Fruit fly (Drosophila melanogaster) whole organism, embryonic: Measurements from ENCODE around the gene CG6481.
A peak's percentile ranks its signal among the peaks of the same experiment; 100 is the strongest.

Source experiments
- Ada2b ChIP-seq: fragments of 200-800 bp; sonication (Bioruptor generic); IDR thresholded peaks from 2 replicates; pipeline ENCODE4 v1.3.6; 2022; ENCODE audit warnings: missing biosample characterization, missing genetic modification characterization
- Awh ChIP-seq: fragments of 200-800 bp; sonication (Bioruptor generic); IDR thresholded peaks from 2 replicates; pipeline ENCODE4, ENCODE4 v1.3.6; 2022; ENCODE audit warnings: missing biosample characterization, missing genetic modification characterization
- BEAF-32 ChIP-seq: fragments of 200-800 bp; sonication (Bioruptor generic); optimal IDR thresholded peaks from 3 replicates; lab custom pipeline; 2017; ENCODE audit warnings: missing biosample characterization, missing genetic modification characterization, mild to moderate bottlenecking, moderate library complexity, missing genetic modification reagents
- Bdp1 ChIP-seq: fragments of 200-800 bp; sonication (Bioruptor generic); optimal IDR thresholded peaks from 3 replicates; lab custom pipeline; 2016; ENCODE audit warnings: missing biosample characterization, missing genetic modification characterization
- Bteb2 ChIP-seq: fragments of 200-800 bp; sonication (Bioruptor generic); optimal IDR thresholded peaks from 2 replicates; lab custom pipeline; 2016; ENCODE audit warnings: missing biosample characterization, missing genetic modification characterization
- CG10209 ChIP-seq: fragments of 200-800 bp; sonication (Bioruptor generic); optimal IDR thresholded peaks from 3 replicates; lab custom pipeline; 2017; ENCODE audit warnings: missing biosample characterization, mild to moderate bottlenecking, missing genetic modification characterization, missing genetic modification reagents
- CG11504 ChIP-seq: fragments of 200-800 bp; sonication (Bioruptor generic); optimal IDR thresholded peaks from 3 replicates; lab custom pipeline; 2019; ENCODE audit warnings: missing biosample characterization, mild to moderate bottlenecking, missing genetic modification characterization, moderate library complexity
- CG11723 ChIP-seq: fragments of 200-800 bp; sonication (Bioruptor generic); optimal IDR thresholded peaks from 2 replicates; lab custom pipeline; 2017; ENCODE audit warnings: missing biosample characterization, mild to moderate bottlenecking, missing genetic modification characterization
- CG12942 ChIP-seq: fragments of 200-800 bp; sonication (Bioruptor generic); optimal IDR thresholded peaks from 3 replicates; lab custom pipeline; 2016; ENCODE audit warnings: missing biosample characterization, missing genetic modification characterization
- CG14014 ChIP-seq: fragments of 200-800 bp; sonication (Bioruptor generic); IDR thresholded peaks from 2 replicates; pipeline ENCODE4 v1.3.6; 2022; ENCODE audit warnings: missing biosample characterization, missing genetic modification characterization
- CG1602 ChIP-seq: fragments of 200-800 bp; sonication (Bioruptor generic); optimal IDR thresholded peaks from 3 replicates; lab custom pipeline; 2016; ENCODE audit warnings: missing biosample characterization, missing genetic modification characterization
- CG16813 ChIP-seq: fragments of 200-800 bp; sonication (Bioruptor generic); IDR thresholded peaks from 3 replicates; pipeline ENCODE4 v1.3.6; 2022; ENCODE audit warnings: missing biosample characterization, missing genetic modification characterization; ENCODE audit not compliant: partially characterized antibody
- CG17359 ChIP-seq: fragments of 200-800 bp; sonication (Bioruptor generic); optimal IDR thresholded peaks from 3 replicates; lab custom pipeline; 2018; ENCODE audit warnings: missing biosample characterization, mild to moderate bottlenecking, missing genetic modification characterization, moderate library complexity
- CG17361 ChIP-seq: fragments of 200-800 bp; sonication (Bioruptor generic); IDR thresholded peaks from 3 replicates; pipeline ENCODE4 v1.3.6; 2022; ENCODE audit warnings: missing biosample characterization, missing genetic modification characterization
- CG2120 ChIP-seq: fragments of 200-800 bp; sonication (Bioruptor generic); optimal IDR thresholded peaks from 3 replicates; lab custom pipeline; 2016; ENCODE audit warnings: missing biosample characterization, missing genetic modification characterization
- CG2712 ChIP-seq: fragments of 200-800 bp; optimal IDR thresholded peaks from 3 replicates; lab custom pipeline; 2019; ENCODE audit warnings: missing biosample characterization, mild to moderate bottlenecking, missing genetic modification characterization, moderate library complexity
- CG31441 ChIP-seq: fragments of 200-800 bp; sonication (Bioruptor generic); IDR thresholded peaks from 2 replicates; pipeline ENCODE4 v1.3.6; 2022; ENCODE audit warnings: missing biosample characterization, missing genetic modification characterization
- CG4404 ChIP-seq: fragments of 200-800 bp; sonication (Bioruptor generic); IDR thresholded peaks from 2 replicates; pipeline ENCODE4 v1.3.6; 2022; ENCODE audit warnings: missing biosample characterization, missing genetic modification characterization
- CG6689 ChIP-seq: fragments of 200-800 bp; sonication (Bioruptor generic); IDR thresholded peaks from 2 replicates; pipeline ENCODE4 v1.3.6; 2022; ENCODE audit warnings: missing biosample characterization, missing genetic modification characterization
- CTCF ChIP-seq: fragments of 200-800 bp; sonication (Bioruptor generic); optimal IDR thresholded peaks from 2 replicates; lab custom pipeline; 2017; ENCODE audit warnings: missing biosample characterization, mild to moderate bottlenecking, missing genetic modification characterization, moderate library complexity
- Dll ChIP-seq: fragments of 200-800 bp; sonication (Bioruptor generic); IDR thresholded peaks from 4 replicates; pipeline ENCODE4 v1.3.6; 2022; ENCODE audit warnings: missing biosample characterization, missing genetic modification characterization; ENCODE audit not compliant: partially characterized antibody
- E2f2 ChIP-seq: fragments of 200-800 bp; sonication (Bioruptor generic); IDR thresholded peaks from 2 replicates; pipeline ENCODE4 v1.3.6; 2022; ENCODE audit warnings: missing biosample characterization, missing genetic modification characterization
- Myb ChIP-seq: fragments of 200-800 bp; sonication (Bioruptor generic); optimal IDR thresholded peaks from 2 replicates; lab custom pipeline; 2016; ENCODE audit warnings: missing biosample characterization, missing genetic modification characterization
- NC2β ChIP-seq: fragments of 200-800 bp; sonication (Bioruptor generic); optimal IDR thresholded peaks from 2 replicates; lab custom pipeline; 2016; ENCODE audit warnings: missing biosample characterization, missing genetic modification characterization
- Poxn ChIP-seq: fragments of 200-800 bp; sonication (Bioruptor generic); IDR thresholded peaks from 2 replicates; pipeline ENCODE4 v1.3.6; 2022; ENCODE audit warnings: missing biosample characterization, missing genetic modification characterization
- Ptx1 ChIP-seq: fragments of 200-800 bp; sonication (Bioruptor generic); IDR thresholded peaks from 2 replicates; pipeline ENCODE4 v1.3.6; 2022; ENCODE audit warnings: missing biosample characterization, missing genetic modification characterization
- Sin3A ChIP-seq: fragments of >200 bp; optimal IDR thresholded peaks from 2 replicates; lab custom pipeline; 2018
- Sox102F ChIP-seq: fragments of 200-800 bp; sonication (Bioruptor generic); optimal IDR thresholded peaks from 2 replicates; lab custom pipeline; 2018; ENCODE audit warnings: missing biosample characterization, mild to moderate bottlenecking, missing genetic modification characterization, moderate library complexity
- Sry-δ ChIP-seq: fragments of 200-800 bp; sonication (Bioruptor generic); optimal IDR thresholded peaks from 2 replicates; lab custom pipeline; 2016; ENCODE audit warnings: missing biosample characterization, missing genetic modification characterization
- Xrp1 ChIP-seq: fragments of 200-800 bp; sonication (Bioruptor generic); IDR thresholded peaks from 2 replicates; pipeline ENCODE4 v1.3.6; 2022; ENCODE audit warnings: missing biosample characterization, missing genetic modification characterization
- bsh ChIP-seq, 2 experiments: fragments of 200-800 bp; sonication (Bioruptor generic); optimal IDR thresholded peaks; 2 replicates each; lab custom pipeline; 2017 to 2018; ENCODE audit warnings: mild to moderate bottlenecking in 2 of 2, missing biosample characterization in 2 of 2, missing genetic modification characterization in 2 of 2, moderate library complexity in 1 of 2
- cg ChIP-seq: fragments of 200-800 bp; sonication (Bioruptor generic); optimal IDR thresholded peaks from 3 replicates; lab custom pipeline; 2019; ENCODE audit warnings: missing biosample characterization, mild to moderate bottlenecking, missing genetic modification characterization, moderate library complexity
- chif ChIP-seq, 2 experiments: fragments of 200-800 bp; sonication (Bioruptor generic); optimal IDR thresholded peaks; 3 replicates each; lab custom pipeline; 2016; ENCODE audit warnings: missing biosample characterization in 2 of 2, missing genetic modification characterization in 2 of 2
- dmrt11E ChIP-seq: fragments of 200-800 bp; sonication (Bioruptor generic); optimal IDR thresholded peaks from 3 replicates; lab custom pipeline; 2018; ENCODE audit warnings: missing biosample characterization, mild to moderate bottlenecking, missing genetic modification characterization, moderate library complexity
- eve ChIP-seq, 2 experiments: fragments of >200 bp; optimal IDR thresholded peaks; 2 replicates each; lab custom pipeline; 2017; ENCODE audit warnings: missing biosample characterization in 2 of 2, missing genetic modification characterization in 2 of 2
- fd102C ChIP-seq: fragments of 200-800 bp; sonication (Bioruptor generic); optimal IDR thresholded peaks from 2 replicates; lab custom pipeline; 2018; ENCODE audit warnings: missing biosample characterization, mild to moderate bottlenecking, missing genetic modification characterization, moderate library complexity
- gsb-n ChIP-seq: fragments of 200-800 bp; sonication (Bioruptor generic); optimal IDR thresholded peaks from 3 replicates; lab custom pipeline; 2018; ENCODE audit warnings: missing biosample characterization, mild to moderate bottlenecking, missing genetic modification characterization
- hkb ChIP-seq, 2 experiments: fragments of 200-800 bp in 1 of 2; fragments of >200 bp in 1 of 2; sonication (Bioruptor generic) in 1 of 2; IDR thresholded peaks in 1 of 2; optimal IDR thresholded peaks in 1 of 2; 2 replicates each; pipeline versions ENCODE4 v1.3.6 to Lab custom; 2017 to 2022; ENCODE audit warnings: missing biosample characterization in 1 of 2, missing genetic modification characterization in 1 of 2
- insv ChIP-seq, 2 experiments: fragments of 200-800 bp; sonication (Bioruptor generic); optimal IDR thresholded peaks; 3 replicates each; lab custom pipeline; 2016 to 2018; ENCODE audit warnings: missing biosample characterization in 2 of 2, missing genetic modification characterization in 2 of 2
- kni ChIP-seq: fragments of 200-800 bp; sonication (Bioruptor generic); optimal IDR thresholded peaks from 3 replicates; lab custom pipeline; 2017; ENCODE audit warnings: mild to moderate bottlenecking, missing biosample characterization, missing genetic modification reagents, missing genetic modification characterization
- lmd ChIP-seq: fragments of 200-800 bp; sonication (Bioruptor generic); IDR thresholded peaks from 2 replicates; pipeline ENCODE4 v1.3.6; 2022; ENCODE audit warnings: missing biosample characterization, missing genetic modification characterization
- row ChIP-seq: fragments of 200-800 bp; sonication (Bioruptor generic); IDR thresholded peaks from 3 replicates; pipeline ENCODE4 v1.3.6; 2022; ENCODE audit warnings: missing biosample characterization, missing genetic modification characterization
- sisA ChIP-seq: fragments of 200-800 bp; sonication (Bioruptor generic); IDR thresholded peaks from 2 replicates; pipeline ENCODE4 v1.3.6; 2022; ENCODE audit warnings: missing biosample characterization, missing genetic modification characterization
- so ChIP-seq: fragments of 200-800 bp; sonication (Bioruptor generic); IDR thresholded peaks from 3 replicates; pipeline ENCODE4 v1.3.6; 2022; ENCODE audit warnings: missing biosample characterization, missing genetic modification characterization
- sob ChIP-seq: fragments of 200-800 bp; sonication (Bioruptor generic); IDR thresholded peaks from 2 replicates; pipeline ENCODE4 v1.3.6; 2022; ENCODE audit warnings: missing biosample characterization, missing genetic modification characterization
- tx ChIP-seq: fragments of 200-800 bp; sonication (Bioruptor generic); optimal IDR thresholded peaks from 2 replicates; lab custom pipeline; 2016; ENCODE audit warnings: missing biosample characterization, missing genetic modification characterization

Gene CG6481

DNA sequence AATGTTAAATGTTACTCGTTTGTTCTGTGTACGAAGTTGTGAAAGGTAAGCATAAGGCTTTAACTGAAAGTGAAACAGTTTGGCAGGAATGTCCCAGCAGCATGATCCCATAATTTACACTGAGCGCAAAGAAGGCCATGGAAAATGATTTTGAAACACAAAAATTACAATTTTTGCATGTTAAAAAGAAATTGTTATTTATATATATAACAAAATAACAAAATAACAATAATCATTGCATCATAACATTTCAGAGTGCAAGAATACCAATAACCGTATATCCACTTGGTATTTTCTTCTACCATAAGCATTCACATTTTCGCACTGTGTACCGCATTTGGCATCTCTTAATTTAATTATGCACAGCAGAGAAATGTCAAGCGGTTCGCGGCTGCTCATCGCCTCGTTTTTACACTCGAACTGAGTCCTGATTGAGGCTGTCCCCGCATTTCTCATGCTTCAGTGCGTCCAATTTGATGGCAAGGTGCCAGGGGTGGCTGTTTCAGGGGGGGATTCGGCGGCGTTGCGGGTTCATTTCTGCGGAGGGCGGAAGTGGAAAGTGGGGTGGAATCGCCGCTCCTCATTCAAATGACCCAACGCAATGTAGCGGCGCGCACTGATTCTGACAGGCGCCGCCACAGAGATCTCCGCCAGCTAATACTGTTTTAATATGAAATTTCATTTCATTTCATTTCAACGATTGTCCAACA is at the start of gene CG6481 (continued):
- TF ChIP-seq Sry-δ (GFP tag; lab: Kevin White, UChicago) (no peak), Poxn (GFP tag; lab: Robert Waterston, UW) (no peak), chif (GFP tag; optimal IDR thresholded peaks at IDR 0.05; lab: Kevin White, UChicago) (no peak), CG2712 (tag; lab: Kevin White, UChicago) (peak; percentile 20), dmrt11E (tag; lab: Kevin White, UChicago) (peak; percentile 34)
- TF ChIP-seq, all 482 proteins: peak for 19

DNA sequence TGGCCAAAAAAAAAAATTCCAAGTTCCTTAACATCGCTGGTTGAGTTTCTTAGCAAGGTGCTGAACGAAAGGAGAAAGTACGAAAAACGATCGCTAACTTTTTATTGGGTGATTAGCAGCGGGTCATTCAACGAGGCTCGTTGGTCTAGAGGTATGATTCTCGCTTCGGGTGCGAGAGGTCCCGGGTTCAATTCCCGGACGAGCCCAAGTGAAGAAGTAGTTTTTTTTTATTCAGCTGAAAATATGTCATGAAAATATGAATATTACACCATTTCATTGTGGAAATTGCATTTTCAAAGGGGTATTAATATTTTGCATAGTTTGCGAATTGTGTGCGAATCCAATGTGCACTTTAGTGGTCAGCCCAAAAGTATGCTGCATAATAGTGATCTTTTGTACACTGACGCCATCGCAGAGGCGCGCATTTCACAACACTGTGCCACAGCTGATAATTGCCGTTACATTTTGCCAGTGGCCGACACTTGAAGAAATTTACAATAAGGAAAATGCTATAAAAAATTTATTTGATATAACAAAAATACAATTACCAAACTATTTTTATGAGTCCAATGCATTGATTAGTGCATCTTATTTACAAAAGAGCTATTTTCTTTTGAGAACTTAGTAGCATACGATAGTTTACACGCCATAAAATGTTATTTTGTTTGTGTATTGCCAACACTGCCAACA is 43.5 kb upstream of the CG6481 start:
- TF ChIP-seq Ptx1 (GFP tag; lab: Robert Waterston, UW) (peak; percentile 45; the same call in 1 of the 2 replicates), Sox102F (peak; percentile 20), cg (GFP tag; lab: Kevin White, UChicago) (no peak), hkb (optimal IDR thresholded peaks at IDR 0.05; lab: Kevin White, UChicago) (no peak), hkb (GFP tag; IDR thresholded peaks at IDR 0.05; lab: Robert Waterston, UW) (peak; percentile 46; the same call in 1 of the 2 replicates), sob (GFP tag; lab: Robert Waterston, UW) (peak; percentile 38; the same call in 1 of the 2 replicates), lmd (GFP tag; lab: Robert Waterston, UW) (peak; percentile 30; the same call in 1 of the 2 replicates), CG16813 (GFP tag; lab: Robert Waterston, UW) (peak; percentile 57), NC2β (no peak), sisA (GFP tag; lab: Robert Waterston, UW) (peak; percentile 28; the same call in 1 of the 2 replicates), CG14014 (peak; percentile 54; the same call in 1 of the 2 replicates), CTCF (peak; percentile 18), CG10209 (GFP tag; lab: Kevin White, UChicago) (peak; percentile 10), CG11723 (GFP tag; lab: Kevin White, UChicago) (no peak), CG4404 (no peak), insv (GFP tag; optimal IDR thresholded peaks at IDR 0.05; lab: Kevin White, UChicago) (no peak), dmrt11E (tag; lab: Kevin White, UChicago) (peak; percentile 18), CG12942 (GFP tag; lab: Kevin White, UChicago) (no peak), kni (GFP tag; lab: Kevin White, UChicago) (no peak), gsb-n (tag; lab: Kevin White, UChicago) (peak; percentile 20), CG2120 (GFP tag; lab: Kevin White, UChicago) (no peak), Ada2b (GFP tag; lab: Robert Waterston, UW) (peak; percentile 41; the same call in 1 of the 2 replicates), CG31441 (0 out of 2 replicates have a peak, but pooled peaks have one; percentile 24), fd102C (no peak), Xrp1 (peak; percentile 70; the same call in 1 of the 2 replicates), Awh (GFP tag; lab: Robert Waterston, UW) (0 out of 2 replicates have a peak, but pooled peaks have one; percentile 46), CG17359 (peak; percentile 4), CG11504 (tag; lab: Kevin White, UChicago) (peak; percentile 19), Dll (GFP tag; lab: Robert Waterston, UW) (peak; percentile 48; the same call in 3 of the 4 replicates), CG1602 (GFP tag; lab: Kevin White, UChicago) (no peak), CG6689 (peak; percentile 59), Bteb2 (GFP tag; lab: Kevin White, UChicago) (no peak), row (GFP tag; lab: Robert Waterston, UW) (peak; percentile 54; the same call in 2 of the 3 replicates), so (GFP tag; lab: Robert Waterston, UW) (0 out of 3 replicates have a peak, but pooled peaks have one; percentile 15), tx (GFP tag; lab: Kevin White, UChicago) (no peak), Sin3A (no peak), Myb (GFP tag; lab: Kevin White, UChicago) (peak; percentile 54), bsh (GFP tag; optimal IDR thresholded peaks at IDR 0.05; lab: Kevin White, UChicago) (peak in 1 of 2 experiments; percentile 28), eve (GFP tag; optimal IDR thresholded peaks at IDR 0.05; lab: Kevin White, UChicago) (no peak), CG17361 (GFP tag; lab: Robert Waterston, UW) (peak; percentile 24; the same call in 1 of the 3 replicates), BEAF-32 (GFP tag; lab: Kevin White, UChicago) (peak; percentile 33), E2f2 (GFP tag; lab: Robert Waterston, UW) (peak; percentile 22; the same call in 1 of the 2 replicates), Bdp1 (GFP tag; lab: Kevin White, UChicago) (peak; percentile 88)
